Worm (Caenorhabditis elegans) whole organism, young adult: ENCODE data around the gene F55G7.3.

ENCODE experiments used
- F23B12.7 ChIP-seq: sonication (generic microtip); optimal IDR thresholded peaks from 2 replicates; lab custom pipeline; 2017; ENCODE audit warnings: missing genetic modification characterization, mild to moderate bottlenecking, missing compliant biosample characterization, antibody characterized with exemption, moderate library complexity; ENCODE audit not compliant: insufficient read depth
- F37B4.10 ChIP-seq: fragments of 200-800 bp; sonication (Bioruptor generic); IDR thresholded peaks from 2 replicates; pipeline ENCODE4 v1.3.6; 2022; ENCODE audit warnings: missing genetic modification characterization, missing compliant biosample characterization
- F49E8.2 ChIP-seq: sonication (generic microtip); optimal IDR thresholded peaks from 3 replicates; lab custom pipeline; 2017; ENCODE audit warnings: missing genetic modification characterization, mild to moderate bottlenecking, missing compliant biosample characterization, antibody characterized with exemption, moderate library complexity; ENCODE audit not compliant: insufficient read depth
- F55B11.4 ChIP-seq: sonication (generic microtip); optimal IDR thresholded peaks from 2 replicates; lab custom pipeline; 2016; ENCODE audit warnings: missing compliant biosample characterization, missing genetic modification characterization, borderline replicate concordance; ENCODE audit not compliant: insufficient read depth
- F57A8.1 ChIP-seq: fragments of 200-800 bp; sonication (Bioruptor generic); optimal IDR thresholded peaks from 2 replicates; lab custom pipeline; 2018; ENCODE audit warnings: mild to moderate bottlenecking, missing genetic modification characterization, moderate library complexity, missing compliant biosample characterization
- F57C9.4 ChIP-seq: sonication (generic microtip); optimal IDR thresholded peaks from 2 replicates; lab custom pipeline; 2017; ENCODE audit warnings: mild to moderate bottlenecking, missing genetic modification characterization, missing compliant biosample characterization
- T07F8.4 ChIP-seq: sonication (generic microtip); optimal IDR thresholded peaks from 2 replicates; lab custom pipeline; 2016; ENCODE audit warnings: mild to moderate bottlenecking, missing genetic modification characterization, moderate library complexity, missing compliant biosample characterization
- Y53G8AR.9 ChIP-seq: fragments of 200-800 bp; sonication (Bioruptor generic); conservative IDR thresholded peaks from 2 replicates; pipeline ENCODE4 v1.3.6; 2022; ENCODE audit warnings: missing genetic modification reagents, missing genetic modification characterization, missing compliant biosample characterization
- aptf-3 ChIP-seq: fragments of 200-800 bp; sonication (Bioruptor generic); IDR thresholded peaks from 2 replicates; pipeline ENCODE4 v1.3.6; 2022; ENCODE audit warnings: missing genetic modification characterization, missing compliant biosample characterization
- ccch-3 ChIP-seq: fragments of 200-800 bp; sonication (Bioruptor generic); optimal IDR thresholded peaks from 2 replicates; lab custom pipeline; 2018; ENCODE audit warnings: mild to moderate bottlenecking, missing genetic modification characterization, missing compliant biosample characterization
- ceh-40 ChIP-seq: fragments of 200-800 bp; sonication (Bioruptor generic); IDR thresholded peaks from 2 replicates; pipeline ENCODE4 v1.3.6; 2022; ENCODE audit warnings: missing genetic modification characterization, missing compliant biosample characterization
- dpl-1 ChIP-seq: fragments of 150-350 bp; optimal IDR thresholded peaks from 2 replicates; lab custom pipeline; 2014; ENCODE audit warnings: missing biosample characterization, missing genetic modification reagents, missing genetic modification characterization
- efl-1 ChIP-seq: fragments of 150-350 bp; optimal IDR thresholded peaks from 2 replicates; lab custom pipeline; 2014; ENCODE audit warnings: missing biosample characterization, missing genetic modification reagents, missing genetic modification characterization
- egl-44 ChIP-seq: fragments of 200-800 bp; sonication (Bioruptor generic); IDR thresholded peaks from 2 replicates; pipeline ENCODE4 v1.3.6; 2022; ENCODE audit warnings: missing genetic modification reagents, missing genetic modification characterization, missing compliant biosample characterization
- ets-4 ChIP-seq: fragments of 200-800 bp; sonication (Bioruptor generic); optimal IDR thresholded peaks from 2 replicates; lab custom pipeline; 2018; ENCODE audit warnings: mild to moderate bottlenecking, missing genetic modification characterization, missing compliant biosample characterization
- hmg-1.2 ChIP-seq: fragments of 200-800 bp; sonication (Bioruptor generic); IDR thresholded peaks from 2 replicates; pipeline ENCODE4 v1.3.6; 2022; ENCODE audit warnings: missing genetic modification reagents, missing genetic modification characterization, missing compliant biosample characterization
- lag-1 ChIP-seq: fragments of 200-800 bp; sonication (Bioruptor generic); IDR thresholded peaks from 2 replicates; pipeline ENCODE4 v1.3.6; 2022; ENCODE audit warnings: missing genetic modification reagents, missing genetic modification characterization, missing compliant biosample characterization
- lin-26 ChIP-seq: fragments of 200-800 bp; sonication (Bioruptor generic); IDR thresholded peaks from 2 replicates; pipeline ENCODE4 v1.3.6; 2022; ENCODE audit warnings: missing genetic modification reagents, missing genetic modification characterization, missing compliant biosample characterization
- lsy-27 ChIP-seq: sonication (generic microtip); optimal IDR thresholded peaks from 2 replicates; lab custom pipeline; 2017; ENCODE audit warnings: missing genetic modification characterization, mild to moderate bottlenecking, missing compliant biosample characterization, antibody characterized with exemption, missing genotype, borderline replicate concordance; ENCODE audit not compliant: insufficient read depth
- madf-8 ChIP-seq: fragments of 200-800 bp; sonication (Bioruptor generic); conservative IDR thresholded peaks from 2 replicates; pipeline ENCODE4 v1.3.6; 2022; ENCODE audit warnings: missing genetic modification reagents, missing genetic modification characterization, missing compliant biosample characterization
- mcd-1 ChIP-seq: fragments of 200-800 bp; sonication (Bioruptor generic); IDR thresholded peaks from 2 replicates; pipeline ENCODE4 v1.3.6; 2022; ENCODE audit warnings: missing genetic modification reagents, missing genetic modification characterization, missing compliant biosample characterization
- nfyb-1 ChIP-seq: fragments of 200-800 bp; sonication (Bioruptor generic); IDR thresholded peaks from 2 replicates; pipeline ENCODE4 v1.3.6; 2022; ENCODE audit warnings: missing genetic modification reagents, missing genetic modification characterization, missing compliant biosample characterization
- rec-8 ChIP-seq, 2 experiments: sonication (generic microtip); optimal IDR thresholded peaks; 2 replicates each; lab custom pipeline; 2016; ENCODE audit warnings: mild to moderate bottlenecking in 2 of 2, missing genetic modification characterization in 2 of 2, missing genetic modification reagents in 2 of 2, missing genotype in 2 of 2, missing biosample characterization in 1 of 2, missing compliant biosample characterization in 1 of 2, moderate library complexity in 1 of 2
- repo-1 ChIP-seq: sonication (generic microtip); optimal IDR thresholded peaks from 2 replicates; lab custom pipeline; 2017; ENCODE audit warnings: mild to moderate bottlenecking, missing genetic modification characterization, missing compliant biosample characterization
- sea-2 ChIP-seq: fragments of 200-800 bp; sonication (Bioruptor generic); IDR thresholded peaks from 2 replicates; pipeline ENCODE4 v1.3.6; 2022; ENCODE audit warnings: missing genetic modification characterization, missing compliant biosample characterization
- tbp1 ChIP-seq: fragments of 200-800 bp; sonication (Bioruptor generic); optimal IDR thresholded peaks from 2 replicates; lab custom pipeline; 2018; ENCODE audit warnings: mild to moderate bottlenecking, missing genetic modification characterization, missing compliant biosample characterization
- tlf-1 ChIP-seq: fragments of 200-800 bp; sonication (Bioruptor generic); optimal IDR thresholded peaks from 2 replicates; lab custom pipeline; 2018; ENCODE audit warnings: mild to moderate bottlenecking, missing genetic modification characterization, missing compliant biosample characterization
- zfh-2 ChIP-seq: fragments of 200-800 bp; sonication (Bioruptor generic); conservative IDR thresholded peaks from 2 replicates; pipeline ENCODE4 v1.3.6; 2022; ENCODE audit warnings: missing genetic modification reagents, missing genetic modification characterization, missing compliant biosample characterization
- zim-3 ChIP-seq: sonication (generic microtip); optimal IDR thresholded peaks from 2 replicates; lab custom pipeline; 2017; ENCODE audit warnings: mild to moderate bottlenecking, missing genetic modification characterization, moderate library complexity, missing compliant biosample characterization
- ztf-18 ChIP-seq: sonication (generic microtip); optimal IDR thresholded peaks from 2 replicates; lab custom pipeline; 2016; ENCODE audit warnings: missing genotype, mild to moderate bottlenecking, missing genetic modification characterization, missing compliant biosample characterization
- ztf-3 ChIP-seq: fragments of 200-800 bp; sonication (Bioruptor generic); optimal IDR thresholded peaks from 2 replicates; lab custom pipeline; 2018; ENCODE audit warnings: mild to moderate bottlenecking, missing genetic modification characterization, missing compliant biosample characterization
- ztf-6 ChIP-seq: fragments of 200-800 bp; sonication (Bioruptor generic); IDR thresholded peaks from 2 replicates; pipeline ENCODE4 v1.3.6; 2022; ENCODE audit warnings: missing genetic modification reagents, missing genetic modification characterization, missing compliant biosample characterization

F55G7.3 gene

ce11 chrX:11899031-11899430, 42.8 kb downstream of the F55G7.3 start:
- TF ChIP-seq zfh-2 (GFP tag; lab: Robert Waterston, UW) = no peak
- no peak for TF ChIP-seq ztf-18 (tag; lab: Kevin White, UChicago)
- no peak for TF ChIP-seq T07F8.4 (tag; lab: Kevin White, UChicago)
- TF ChIP-seq lsy-27 (tag; lab: Kevin White, UChicago) = no peak
- no peak for TF ChIP-seq hmg-1.2
- TF ChIP-seq repo-1 (tag; lab: Kevin White, UChicago) = no peak
- TF ChIP-seq nfyb-1 (GFP tag; lab: Robert Waterston, UW) = no peak
- TF ChIP-seq zim-3 = no peak
- no peak for TF ChIP-seq lag-1 (GFP tag; lab: Robert Waterston, UW)
- TF ChIP-seq F23B12.7 (tag; lab: Kevin White, UChicago) = no peak
- no peak for TF ChIP-seq ztf-3 (GFP tag; lab: Kevin White, UChicago)
- TF ChIP-seq, all 124 proteins: peak for 0

ce11 chrX:11898040-11898439, 43.8 kb downstream of the F55G7.3 start, which contains the start of gene Y62H9A.9:
Gene Y62H9A.9, minus strand, starts transcription at chrX:11898140.
- TF ChIP-seq egl-44 (GFP tag; lab: Robert Waterston, UW) (no peak), lin-26 (GFP tag; lab: Robert Waterston, UW) (no peak)

ce11 chrX:11896708-11897107, 45.1 kb downstream of the F55G7.3 start:
- TF ChIP-seq rec-8 (tag; optimal IDR thresholded peaks at IDR 0.05; lab: Kevin White, UChicago) = no peak
- TF ChIP-seq F55B11.4 (tag; lab: Kevin White, UChicago) = no peak
- TF ChIP-seq aptf-3 (GFP tag; lab: Robert Waterston, UW) = no peak
- TF ChIP-seq dpl-1 (GFP tag; lab: Kevin White, UChicago) = no peak
- no peak for TF ChIP-seq mcd-1 (GFP tag; lab: Robert Waterston, UW)
- no peak for TF ChIP-seq ccch-3 (GFP tag; lab: Kevin White, UChicago)
- TF ChIP-seq F57C9.4 = no peak
- TF ChIP-seq Y53G8AR.9 (GFP tag; lab: Robert Waterston, UW) = no peak
- no peak for TF ChIP-seq ztf-6 (GFP tag; lab: Robert Waterston, UW)
- no peak for TF ChIP-seq sea-2 (GFP tag; lab: Robert Waterston, UW)
- no peak for TF ChIP-seq ets-4 (GFP tag; lab: Kevin White, UChicago)
- no peak for TF ChIP-seq efl-1 (GFP tag; lab: Kevin White, UChicago)
- no peak for TF ChIP-seq tbp1 (GFP tag; lab: Kevin White, UChicago)
- TF ChIP-seq egl-44 (GFP tag; lab: Robert Waterston, UW) = no peak
- no peak for TF ChIP-seq F49E8.2 (tag; lab: Kevin White, UChicago)

DNA sequence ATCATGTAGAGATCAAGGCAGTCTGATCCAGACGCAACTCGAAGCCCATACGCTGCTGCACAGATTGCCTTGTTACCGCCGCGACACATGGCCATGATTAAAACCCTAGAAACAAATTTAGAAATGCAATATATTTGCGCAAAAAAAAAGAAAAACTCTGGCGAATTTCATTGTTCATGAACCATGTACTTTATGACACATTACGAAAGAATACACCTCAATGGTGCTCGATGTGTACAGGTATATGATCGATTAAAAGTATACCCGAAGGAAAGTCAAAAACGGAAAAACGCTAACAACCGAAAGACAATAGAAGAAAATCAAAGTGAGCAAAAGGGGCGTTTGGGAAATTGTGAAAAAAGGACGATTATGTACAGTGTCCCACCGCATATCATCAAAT, 49.5 kb downstream of the F55G7.3 start, which contains the start of gene Y62H9A.8:
Y62H9A.8 (minus strand) TSS at position 101 of the 400 bp plus-strand sequence.
- no peak for TF ChIP-seq F37B4.10 (GFP tag; lab: Robert Waterston, UW)
- no peak for TF ChIP-seq F57A8.1 (GFP tag; lab: Kevin White, UChicago)
- TF ChIP-seq repo-1 (tag; lab: Kevin White, UChicago) = no peak
- TF ChIP-seq ceh-40 = no peak
- no peak for TF ChIP-seq madf-8
- TF ChIP-seq tlf-1 (GFP tag; lab: Kevin White, UChicago) = no peak
- no peak for TF ChIP-seq tbp1 (GFP tag; lab: Kevin White, UChicago)
